Fruit fly (Drosophila melanogaster): Measurements from ENCODE around the gene Pde1c.

DNA sequence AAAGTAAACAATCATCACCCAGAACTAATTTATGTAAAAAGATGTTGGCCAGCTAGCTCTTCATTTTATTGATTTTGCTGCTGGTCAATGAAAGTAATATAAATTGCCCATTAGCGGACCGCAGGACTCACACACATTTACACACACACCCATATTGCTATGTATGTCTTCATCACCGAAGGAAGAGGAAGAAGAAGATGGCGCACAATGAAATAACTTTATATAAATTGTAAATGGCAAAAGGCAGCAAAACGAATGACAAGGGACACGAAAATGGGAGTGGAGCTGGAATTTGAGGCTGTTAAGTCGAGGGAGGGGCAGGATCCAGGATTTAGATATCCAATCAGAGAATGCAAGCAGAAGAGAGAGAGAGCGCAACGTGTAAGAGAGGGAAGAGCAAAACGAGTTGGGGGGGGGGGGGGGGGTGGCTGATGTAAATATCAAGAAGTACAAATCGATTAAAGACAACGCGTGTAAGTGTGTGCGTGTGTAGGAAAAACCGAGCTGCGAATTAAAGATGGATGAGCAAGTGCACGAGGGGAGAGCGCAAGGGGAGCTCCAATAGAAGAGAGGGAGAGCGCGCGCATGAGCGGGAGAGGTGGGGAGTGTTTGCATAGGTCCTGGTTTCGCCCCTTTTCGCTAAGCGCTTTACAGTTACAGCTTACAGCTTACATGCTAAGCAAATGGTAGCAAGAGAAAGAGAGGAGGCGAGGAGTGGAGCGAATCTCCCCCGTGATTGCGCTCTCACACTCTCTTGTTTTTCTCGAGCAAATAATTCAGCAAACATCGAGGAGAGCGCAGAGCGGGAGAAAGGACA lies 123.9 kb downstream of the Pde1c start:
- TF ChIP-seq ttk (optimal IDR thresholded peaks at IDR 0.05) (no peak), psq (optimal IDR thresholded peaks at IDR 0.05) (no peak), Myc (optimal IDR thresholded peaks at IDR 0.05) (no peak)
